Fruit fly (Drosophila melanogaster) whole organism, wandering third instar larva: ENCODE measurements around the gene inaF-C.
"Not testable (repeated sequence)": the region's sequence is repeated elsewhere in the genome, so short reads cannot be mapped to it uniquely, and the experiment has no call there.

Experiments used
- CG32264 ChIP-seq: fragments of 200-800 bp; sonication (Bioruptor generic); optimal IDR thresholded peaks from 2 replicates; lab custom pipeline; 2016; ENCODE audit warnings: missing biosample characterization, missing genetic modification characterization
- CG9705 ChIP-seq: fragments of 200-800 bp; sonication (Bioruptor generic); optimal IDR thresholded peaks from 2 replicates; lab custom pipeline; 2018; ENCODE audit warnings: missing biosample characterization, mild to moderate bottlenecking, missing genetic modification characterization
- CrebA ChIP-seq: fragments of 200-800 bp; sonication (Bioruptor generic); optimal IDR thresholded peaks from 2 replicates; lab custom pipeline; 2016; ENCODE audit warnings: missing biosample characterization, mild to moderate bottlenecking, missing genetic modification characterization, borderline replicate concordance
- Dfd ChIP-seq: fragments of >200 bp; optimal IDR thresholded peaks from 2 replicates; lab custom pipeline; 2017; ENCODE audit warnings: missing biosample characterization, missing genetic modification characterization
- Dif ChIP-seq: fragments of 200-275, 200-300 bp; sonication (Bioruptor generic); optimal IDR thresholded peaks from 2 replicates; lab custom pipeline; 2018; ENCODE audit warnings: missing biosample characterization, missing genetic modification characterization; ENCODE audit not compliant: partially characterized antibody
- HLH106 ChIP-seq: fragments of 200-800 bp; optimal IDR thresholded peaks from 3 replicates; lab custom pipeline; 2019; ENCODE audit warnings: missing biosample characterization, mild to moderate bottlenecking, missing genetic modification characterization, moderate library complexity
- Hnf4 ChIP-seq: fragments of 200-800 bp; sonication (Bioruptor generic); optimal IDR thresholded peaks from 2 replicates; lab custom pipeline; 2016; ENCODE audit warnings: missing biosample characterization, mild to moderate bottlenecking, missing genetic modification characterization
- Hr78 ChIP-seq: fragments of >200 bp; optimal IDR thresholded peaks from 2 replicates; lab custom pipeline; 2017; ENCODE audit warnings: missing biosample characterization, missing genetic modification characterization
- Hr83 ChIP-seq: fragments of 200-300 bp; sonication (Bioruptor generic); optimal IDR thresholded peaks from 2 replicates; lab custom pipeline; 2016; ENCODE audit warnings: missing biosample characterization, mild to moderate bottlenecking, missing genetic modification characterization, moderate library complexity; ENCODE audit not compliant: poor library complexity, severe bottlenecking
- Jra ChIP-seq: sonication (Bioruptor generic); optimal IDR thresholded peaks from 2 replicates; lab custom pipeline; 2016; ENCODE audit warnings: missing biosample characterization, missing genetic modification characterization
- Mio ChIP-seq: sonication (Bioruptor generic); optimal IDR thresholded peaks from 2 replicates; lab custom pipeline; 2016; ENCODE audit warnings: missing biosample characterization, missing genetic modification characterization
- N ChIP-seq: fragments of >200 bp; optimal IDR thresholded peaks from 2 replicates; lab custom pipeline; 2018; ENCODE audit warnings: missing biosample characterization, missing external identifiers, missing genetic modification characterization
- OdsH ChIP-seq: fragments of 200-800 bp; sonication (Bioruptor generic); optimal IDR thresholded peaks from 2 replicates; lab custom pipeline; 2016; ENCODE audit warnings: missing biosample characterization, mild to moderate bottlenecking, missing genetic modification characterization
- Sp1 ChIP-seq: fragments of 200-800 bp; sonication (Bioruptor generic); optimal IDR thresholded peaks from 3 replicates; lab custom pipeline; 2019; ENCODE audit warnings: missing biosample characterization, mild to moderate bottlenecking, missing genetic modification characterization, moderate library complexity
- Vsx2 ChIP-seq: fragments of 200-300, 225-300 bp; sonication (Bioruptor generic); optimal IDR thresholded peaks from 2 replicates; lab custom pipeline; 2018; ENCODE audit warnings: missing biosample characterization, missing genetic modification characterization; ENCODE audit not compliant: partially characterized antibody
- br ChIP-seq: fragments of 200-800 bp; sonication (Bioruptor generic); optimal IDR thresholded peaks from 2 replicates; lab custom pipeline; 2016; ENCODE audit warnings: missing biosample characterization, missing genetic modification characterization
- brk ChIP-seq: fragments of 200-800 bp; sonication (Bioruptor generic); optimal IDR thresholded peaks from 2 replicates; lab custom pipeline; 2016; ENCODE audit warnings: missing biosample characterization, mild to moderate bottlenecking, missing genetic modification characterization
- dl ChIP-seq, 2 experiments: fragments of 175-275, 200-275 bp in 1 of 2; fragments of 200-275 bp in 1 of 2; sonication (Bioruptor generic); optimal IDR thresholded peaks; lab custom pipeline; 2018; ENCODE audit warnings: mild to moderate bottlenecking in 2 of 2, missing biosample characterization in 2 of 2, missing genetic modification characterization in 2 of 2, moderate library complexity in 2 of 2; ENCODE audit not compliant: partially characterized antibody in 2 of 2, insufficient read depth in 1 of 2
- dmrt93B ChIP-seq: fragments of 200-800 bp; sonication (Bioruptor generic); optimal IDR thresholded peaks from 2 replicates; lab custom pipeline; 2018; ENCODE audit warnings: missing biosample characterization, mild to moderate bottlenecking, missing genetic modification characterization
- ey ChIP-seq: fragments of 200-800 bp; sonication (Bioruptor generic); optimal IDR thresholded peaks from 2 replicates; lab custom pipeline; 2016; ENCODE audit warnings: missing biosample characterization, missing genetic modification characterization
- fru ChIP-seq: fragments of 200-800 bp; sonication (Bioruptor generic); optimal IDR thresholded peaks from 3 replicates; lab custom pipeline; 2016; ENCODE audit warnings: missing biosample characterization, mild to moderate bottlenecking, missing genetic modification characterization
- h ChIP-seq: fragments of 200-800 bp; sonication (Bioruptor generic); optimal IDR thresholded peaks from 3 replicates; lab custom pipeline; 2016; ENCODE audit warnings: missing biosample characterization, mild to moderate bottlenecking, missing genetic modification characterization
- jim ChIP-seq: fragments of 175-275, 200-325 bp; sonication (Bioruptor generic); optimal IDR thresholded peaks from 2 replicates; lab custom pipeline; 2016; ENCODE audit warnings: missing biosample characterization, mild to moderate bottlenecking, missing genetic modification characterization
- lola ChIP-seq: fragments of >200 bp; optimal IDR thresholded peaks from 2 replicates; lab custom pipeline; 2017; ENCODE audit warnings: missing biosample characterization, missing genetic modification characterization
- pan ChIP-seq: fragments of >200 bp; optimal IDR thresholded peaks from 2 replicates; lab custom pipeline; 2017
- psq ChIP-seq: fragments of 200-800 bp; sonication (Bioruptor generic); optimal IDR thresholded peaks from 3 replicates; lab custom pipeline; 2017; ENCODE audit warnings: missing biosample characterization, mild to moderate bottlenecking, missing genetic modification characterization, moderate library complexity
- rgr ChIP-seq: fragments of 200-800 bp; sonication (Bioruptor generic); optimal IDR thresholded peaks from 3 replicates; lab custom pipeline; 2016; ENCODE audit warnings: missing biosample characterization, mild to moderate bottlenecking, missing genetic modification characterization
- sage ChIP-seq: fragments of 200-800 bp; sonication (Bioruptor generic); optimal IDR thresholded peaks from 2 replicates; lab custom pipeline; 2016; ENCODE audit warnings: missing biosample characterization, mild to moderate bottlenecking, missing genetic modification characterization
- sv ChIP-seq: fragments of 200-800 bp; sonication (Bioruptor generic); optimal IDR thresholded peaks from 3 replicates; lab custom pipeline; 2016; ENCODE audit warnings: missing biosample characterization, missing genetic modification characterization

Gene inaF-C

dm6 chrX:11769435-11769834 is 37.9 kb upstream of the inaF-C start:
- TF ChIP-seq lola (GFP tag; lab: Kevin White, UChicago) (no peak), Jra (no peak), Dif (GFP tag; lab: Kevin White, UChicago) (no peak), OdsH (GFP tag; lab: Kevin White, UChicago) (no peak), CrebA (GFP tag; lab: Kevin White, UChicago) (no peak), Vsx2 (GFP tag; lab: Kevin White, UChicago) (no peak), fru (GFP tag; lab: Kevin White, UChicago) (no peak), Hr78 (no peak), N (no peak), HLH106 (tag; lab: Kevin White, UChicago) (no peak)
- TF ChIP-seq, all 38 proteins: peak for 0

dm6 chrX:11764540-11765136 is 33.1 kb upstream of the inaF-C start, which contains the start of gene CG9360:
CG9360 (minus strand) TSS chrX:11764590.
- TF ChIP-seq jim (no peak), Dif (GFP tag; lab: Kevin White, UChicago) (no peak), h (GFP tag; lab: Kevin White, UChicago) (no peak), psq (GFP tag; lab: Kevin White, UChicago) (no peak), OdsH (GFP tag; lab: Kevin White, UChicago) (no peak), dl (GFP tag; optimal IDR thresholded peaks at IDR 0.05; lab: Kevin White, UChicago; ENCODE audit: insufficient read depth in 1 of 2, partially characterized antibody in 2 of 2) (no peak), sage (GFP tag; lab: Kevin White, UChicago) (no peak), Hr83 (GFP tag; lab: Kevin White, UChicago) (no peak), dmrt93B (GFP tag; lab: Kevin White, UChicago) (no peak), brk (GFP tag; lab: Kevin White, UChicago) (no peak), Hr78 (no peak), sv (GFP tag; lab: Kevin White, UChicago) (no peak), Hnf4 (no peak), lola (GFP tag; lab: Kevin White, UChicago) (no peak), br (GFP tag; lab: Kevin White, UChicago) (no peak), rgr (GFP tag; lab: Kevin White, UChicago) (no peak), Sp1 (GFP tag; lab: Kevin White, UChicago) (no peak)
- TF ChIP-seq, all 38 proteins: peak for 0

dm6 chrX:11756892-11757291 is 25.3 kb upstream of the inaF-C start:
- TF ChIP-seq psq (GFP tag; lab: Kevin White, UChicago) (no peak), Vsx2 (GFP tag; lab: Kevin White, UChicago) (no peak), ey (GFP tag; lab: Kevin White, UChicago) (no peak), Hnf4 (no peak), Dif (GFP tag; lab: Kevin White, UChicago) (no peak), br (GFP tag; lab: Kevin White, UChicago) (no peak), Jra (no peak), Dfd (GFP tag; lab: Kevin White, UChicago) (no peak)

- TF ChIP-seq rgr, lola, Sp1 (GFP tag; lab: Kevin White, UChicago): not testable (repeated sequence)
Measured at dm6 chrX:11753973-11754372, 22.4 kb upstream of the inaF-C start, which contains the start of gene m. m (plus strand) TSS chrX:11754273.

dm6 chrX:11736421-11736820 is 4.9 kb upstream of the inaF-C start:
- TF ChIP-seq Mio (no peak), brk (GFP tag; lab: Kevin White, UChicago) (no peak), Dif (GFP tag; lab: Kevin White, UChicago) (no peak), dl (GFP tag; optimal IDR thresholded peaks at IDR 0.05; lab: Kevin White, UChicago; ENCODE audit: insufficient read depth in 1 of 2, partially characterized antibody in 2 of 2) (no peak), CG9705 (no peak), pan (lab: Kevin White, UChicago) (no peak), Dfd (GFP tag; lab: Kevin White, UChicago) (no peak), jim (no peak), ey (GFP tag; lab: Kevin White, UChicago) (no peak), Jra (no peak), CG32264 (GFP tag; lab: Kevin White, UChicago) (no peak), OdsH (GFP tag; lab: Kevin White, UChicago) (no peak), sage (GFP tag; lab: Kevin White, UChicago) (no peak), dmrt93B (GFP tag; lab: Kevin White, UChicago) (no peak)
